Worm (Caenorhabditis elegans) whole organism, mixed stage, embryonic: ENCODE data around the gene F42H10.6.
A peak's percentile ranks its signal among the peaks of the same experiment; 100 is the strongest.

Experiments used
- M03D4.4 ChIP-seq: sonication (generic microtip); optimal IDR thresholded peaks from 2 replicates; lab custom pipeline; 2017; ENCODE audit warnings: mild to moderate bottlenecking, missing genetic modification characterization, missing compliant biosample characterization
- bed-3 ChIP-seq: fragments of 200-800 bp; sonication (Bioruptor generic); optimal IDR thresholded peaks from 3 replicates; lab custom pipeline; 2018; ENCODE audit warnings: mild to moderate bottlenecking, missing genetic modification characterization, moderate library complexity, missing compliant biosample characterization
- blmp-1 ChIP-seq: fragments of 150-350 bp; optimal IDR thresholded peaks from 2 replicates; lab custom pipeline; 2014; ENCODE audit warnings: missing biosample characterization, missing genetic modification characterization
- ceh-39 ChIP-seq: fragments of 150-350 bp; optimal IDR thresholded peaks from 2 replicates; lab custom pipeline; 2014; ENCODE audit warnings: missing biosample characterization, missing genetic modification characterization
- ceh-43 ChIP-seq: fragments of 200-800 bp; sonication (Bioruptor generic); optimal IDR thresholded peaks from 2 replicates; lab custom pipeline; 2018; ENCODE audit warnings: mild to moderate bottlenecking, missing genetic modification characterization, moderate library complexity, missing compliant biosample characterization
- ceh-83 ChIP-seq: fragments of 200-800 bp; sonication (Bioruptor generic); optimal IDR thresholded peaks from 2 replicates; lab custom pipeline; 2018; ENCODE audit warnings: mild to moderate bottlenecking, missing genetic modification characterization, missing compliant biosample characterization
- ces-1 ChIP-seq: fragments of 150-350 bp; optimal IDR thresholded peaks from 2 replicates; lab custom pipeline; 2014; ENCODE audit warnings: missing biosample characterization, missing genetic modification reagents, missing genetic modification characterization
- cnd-1 ChIP-seq: fragments of 200-800 bp; sonication (Bioruptor generic); optimal IDR thresholded peaks from 2 replicates; lab custom pipeline; 2018; ENCODE audit warnings: mild to moderate bottlenecking, missing genetic modification characterization, missing compliant biosample characterization
- drap-1 ChIP-seq: fragments of 200-800 bp; sonication (Bioruptor generic); optimal IDR thresholded peaks from 3 replicates; lab custom pipeline; 2018; ENCODE audit warnings: mild to moderate bottlenecking, missing genetic modification characterization, missing compliant biosample characterization
- elt-1 ChIP-seq: sonication (generic microtip); optimal IDR thresholded peaks from 2 replicates; lab custom pipeline; 2017; ENCODE audit warnings: missing genetic modification characterization, mild to moderate bottlenecking, missing compliant biosample characterization, antibody characterized with exemption, moderate library complexity, borderline replicate concordance; ENCODE audit not compliant: insufficient read depth
- elt-3 ChIP-seq: fragments of 150-350 bp; optimal IDR thresholded peaks from 2 replicates; lab custom pipeline; 2014; ENCODE audit warnings: missing biosample characterization, missing genetic modification characterization
- hlh-1 ChIP-seq: fragments of 150-350 bp; optimal IDR thresholded peaks from 2 replicates; lab custom pipeline; 2014; ENCODE audit warnings: missing biosample characterization, missing genetic modification reagents, missing genetic modification characterization
- lin-32 ChIP-seq: fragments of 200-800 bp; sonication (Bioruptor generic); optimal IDR thresholded peaks from 2 replicates; lab custom pipeline; 2018; ENCODE audit warnings: mild to moderate bottlenecking, missing genetic modification characterization, missing compliant biosample characterization
- mep-1 ChIP-seq: fragments of 150-350 bp; optimal IDR thresholded peaks from 2 replicates; lab custom pipeline; 2017; ENCODE audit warnings: missing biosample characterization, missing genetic modification reagents, missing genetic modification characterization, inconsistent platforms
- mls-2 ChIP-seq: sonication (generic microtip); optimal IDR thresholded peaks from 2 replicates; lab custom pipeline; 2016; ENCODE audit warnings: mild to moderate bottlenecking, missing genetic modification characterization, moderate library complexity, missing compliant biosample characterization
- nhr-12 ChIP-seq: fragments of 150-350 bp; optimal IDR thresholded peaks from 2 replicates; lab custom pipeline; 2014; ENCODE audit warnings: missing biosample characterization, missing genetic modification characterization
- nhr-2 ChIP-seq: fragments of 150-350 bp; optimal IDR thresholded peaks from 2 replicates; lab custom pipeline; 2014; ENCODE audit warnings: missing biosample characterization, missing genetic modification characterization
- nhr-237 ChIP-seq: fragments of 150-350 bp; optimal IDR thresholded peaks from 2 replicates; lab custom pipeline; 2014; ENCODE audit warnings: missing biosample characterization, missing genetic modification characterization
- nhr-28 ChIP-seq: fragments of 150-350 bp; optimal IDR thresholded peaks from 2 replicates; lab custom pipeline; 2014; ENCODE audit warnings: missing biosample characterization, missing genetic modification characterization
- nhr-76 ChIP-seq: sonication (generic microtip); optimal IDR thresholded peaks from 2 replicates; lab custom pipeline; 2017; ENCODE audit warnings: missing biosample characterization, missing genetic modification characterization
- sem-2 ChIP-seq: fragments of 200-800 bp; sonication (Bioruptor generic); optimal IDR thresholded peaks from 2 replicates; lab custom pipeline; 2018; ENCODE audit warnings: mild to moderate bottlenecking, missing genetic modification characterization, missing compliant biosample characterization
- sptf-1 ChIP-seq: sonication (generic microtip); optimal IDR thresholded peaks from 2 replicates; lab custom pipeline; 2017; ENCODE audit warnings: mild to moderate bottlenecking, missing genetic modification characterization, moderate library complexity, missing compliant biosample characterization
- tbx-8 ChIP-seq: fragments of 200-800 bp; sonication (Bioruptor generic); optimal IDR thresholded peaks from 2 replicates; lab custom pipeline; 2018; ENCODE audit warnings: mild to moderate bottlenecking, missing genetic modification characterization, moderate library complexity, missing compliant biosample characterization
- unc-39 ChIP-seq: fragments of 150-350 bp; optimal IDR thresholded peaks from 2 replicates; lab custom pipeline; 2014; ENCODE audit warnings: missing biosample characterization, missing genetic modification characterization
- unc-62 ChIP-seq: fragments of 150-350 bp; optimal IDR thresholded peaks from 2 replicates; lab custom pipeline; 2014; ENCODE audit warnings: missing biosample characterization, missing genetic modification reagents, missing genetic modification characterization
- zip-8 ChIP-seq: fragments of 150-350 bp; optimal IDR thresholded peaks from 2 replicates; lab custom pipeline; 2014; ENCODE audit warnings: missing biosample characterization, missing genetic modification characterization

Gene F42H10.6

DNA sequence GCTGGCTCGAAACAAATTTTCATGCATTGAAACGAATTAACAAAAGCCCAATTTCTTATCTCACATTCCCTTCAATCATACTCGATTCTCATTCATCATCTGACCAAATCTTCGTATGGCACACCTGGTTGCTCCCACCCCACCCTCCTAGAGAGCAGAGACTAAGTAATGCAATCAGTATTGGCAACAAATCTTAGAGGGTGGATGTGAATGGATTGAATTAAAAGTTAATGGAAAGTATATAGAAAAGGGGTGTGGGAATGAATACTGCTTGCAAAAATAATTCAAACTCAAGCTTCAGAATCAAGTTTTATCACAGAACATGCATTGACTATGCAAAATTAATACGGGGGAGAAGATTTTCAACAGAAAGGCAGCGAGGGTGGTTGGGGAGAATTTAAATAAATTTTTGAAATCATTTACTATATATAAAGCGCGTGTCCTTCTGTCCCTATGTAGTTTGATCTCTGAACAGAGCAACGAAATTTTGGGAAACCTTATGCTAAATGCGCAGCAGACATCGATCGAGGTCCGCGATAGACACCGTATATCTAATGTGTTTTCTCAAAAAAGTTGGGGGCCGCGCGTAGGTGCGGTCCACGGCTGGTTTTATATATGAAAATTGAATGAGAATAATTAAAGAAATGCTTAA is 42.4 kb downstream of the F42H10.6 start:
- no peak for TF ChIP-seq drap-1 (GFP tag; lab: Kevin White, UChicago)
- peak; percentile 63 for TF ChIP-seq ces-1 (GFP tag; lab: Kevin White, UChicago)
- TF ChIP-seq ceh-83 (GFP tag; lab: Kevin White, UChicago): no peak
- TF ChIP-seq zip-8 (tag; lab: Kevin White, UChicago): no peak
- no peak for TF ChIP-seq nhr-12 (tag; lab: Kevin White, UChicago)
- no peak for TF ChIP-seq tbx-8 (GFP tag; lab: Kevin White, UChicago)
- TF ChIP-seq, all 35 proteins: peak for 1

ce11 chrIII:8435074-8435473 is 45.2 kb downstream of the F42H10.6 start, which contains the start of gene ZK1236.9:
ZK1236.9 (minus strand) TSS chrIII:8435174.
- TF ChIP-seq unc-39 (tag; lab: Kevin White, UChicago) (no peak), bed-3 (GFP tag; lab: Kevin White, UChicago) (no peak), sem-2 (no peak), blmp-1 (no peak), elt-3 (tag; lab: Kevin White, UChicago) (no peak), unc-62 (GFP tag; lab: Kevin White, UChicago) (no peak), nhr-28 (no peak)

DNA sequence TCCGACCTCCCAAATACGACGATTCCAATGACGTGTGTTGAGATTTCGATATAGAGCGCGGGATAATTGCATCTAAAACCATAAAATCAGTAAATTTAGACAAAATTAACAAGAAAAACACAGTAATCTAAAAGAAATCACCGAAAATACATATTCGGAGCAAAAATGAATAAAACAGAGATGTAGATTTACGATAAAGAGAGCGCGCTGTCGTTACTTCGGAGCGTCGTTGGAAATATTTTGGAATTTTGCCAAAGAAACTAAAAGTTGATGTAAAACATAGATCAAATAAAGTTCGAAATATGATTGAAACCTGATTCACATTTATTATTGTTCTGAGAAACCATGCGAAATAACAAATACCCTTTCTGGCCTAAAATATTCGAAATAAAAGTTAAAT is 48.1 kb downstream of the F42H10.6 start, which contains the start of gene ZK1236.5:
TSS of gene ZK1236.5 (minus strand) at position 72 of the 400 bp plus-strand sequence.
- no peak for TF ChIP-seq ceh-43 (GFP tag; lab: Kevin White, UChicago)
- peak; percentile 18 for TF ChIP-seq ces-1 (GFP tag; lab: Kevin White, UChicago)
- no peak for TF ChIP-seq nhr-28
- TF ChIP-seq cnd-1 (tag; lab: Kevin White, UChicago): no peak
- TF ChIP-seq, all 35 proteins: peak for 1

ce11 chrIII:8429497-8429896 is 50.8 kb downstream of the F42H10.6 start:
- no peak for TF ChIP-seq nhr-237 (tag; lab: Kevin White, UChicago)

- TF ChIP-seq mep-1 (tag; lab: Kevin White, UChicago) (no peak), lin-32 (no peak), cnd-1 (tag; lab: Kevin White, UChicago) (no peak), mls-2 (tag; lab: Kevin White, UChicago) (no peak), sptf-1 (tag; lab: Kevin White, UChicago) (no peak), nhr-28 (no peak), tbx-8 (GFP tag; lab: Kevin White, UChicago) (no peak), zip-8 (tag; lab: Kevin White, UChicago) (no peak), nhr-76 (tag; lab: Kevin White, UChicago) (no peak), elt-1 (no peak), unc-62 (GFP tag; lab: Kevin White, UChicago) (no peak), M03D4.4 (tag; lab: Kevin White, UChicago) (no peak), unc-39 (tag; lab: Kevin White, UChicago) (no peak), elt-3 (tag; lab: Kevin White, UChicago) (no peak), nhr-2 (no peak), bed-3 (GFP tag; lab: Kevin White, UChicago) (no peak), ceh-43 (GFP tag; lab: Kevin White, UChicago) (no peak), hlh-1 (tag; lab: Kevin White, UChicago) (no peak), blmp-1 (no peak), ceh-39 (no peak)
Observed at ce11 chrIII:8429035-8429434, 51.2 kb downstream of the F42H10.6 start, which contains the start of gene ZK1236.1. ZK1236.1 (plus strand) TSS chrIII:8429297.
